Fruit fly (Drosophila melanogaster) whole organism, embryonic: Measurements from ENCODE around the gene Glut1.

Source experiments
- ATbp ChIP-seq: fragments of 200-800 bp; sonication (Bioruptor generic); optimal IDR thresholded peaks from 2 replicates; lab custom pipeline; 2017; ENCODE audit warnings: missing biosample characterization, mild to moderate bottlenecking, missing genetic modification characterization, missing genetic modification reagents
- Atf3 ChIP-seq: fragments of 200-800 bp; sonication (Bioruptor generic); optimal IDR thresholded peaks from 3 replicates; lab custom pipeline; 2016; ENCODE audit warnings: missing biosample characterization, missing genetic modification characterization
- Atf6 ChIP-seq: fragments of 200-800 bp; sonication (Bioruptor generic); IDR thresholded peaks from 2 replicates; pipeline ENCODE4 v1.3.6; 2022; ENCODE audit warnings: missing biosample characterization, missing genetic modification characterization
- Bteb2 ChIP-seq: fragments of 200-800 bp; sonication (Bioruptor generic); optimal IDR thresholded peaks from 2 replicates; lab custom pipeline; 2016; ENCODE audit warnings: missing biosample characterization, missing genetic modification characterization
- CG10321 ChIP-seq: fragments of 200-800 bp; sonication (Bioruptor generic); IDR thresholded peaks from 2 replicates; pipeline ENCODE4 v1.3.6; 2022; ENCODE audit warnings: missing biosample characterization, missing genetic modification characterization
- CG11504 ChIP-seq: fragments of 200-800 bp; sonication (Bioruptor generic); optimal IDR thresholded peaks from 3 replicates; lab custom pipeline; 2019; ENCODE audit warnings: missing biosample characterization, mild to moderate bottlenecking, missing genetic modification characterization, moderate library complexity
- CG11723 ChIP-seq: fragments of 200-800 bp; sonication (Bioruptor generic); optimal IDR thresholded peaks from 2 replicates; lab custom pipeline; 2017; ENCODE audit warnings: missing biosample characterization, mild to moderate bottlenecking, missing genetic modification characterization
- CG1233 ChIP-seq: fragments of 200-800 bp; sonication (Bioruptor generic); optimal IDR thresholded peaks from 4 replicates; lab custom pipeline; 2018; ENCODE audit warnings: missing biosample characterization, mild to moderate bottlenecking, missing genetic modification characterization
- CG15269 ChIP-seq: fragments of 200-800 bp; sonication (Bioruptor generic); optimal IDR thresholded peaks from 2 replicates; lab custom pipeline; 2018; ENCODE audit warnings: missing biosample characterization, mild to moderate bottlenecking, missing genetic modification characterization, moderate library complexity
- CG15514 ChIP-seq: fragments of 200-800 bp; sonication (Bioruptor generic); optimal IDR thresholded peaks from 3 replicates; lab custom pipeline; 2017; ENCODE audit warnings: missing biosample characterization, missing genetic modification characterization, mild to moderate bottlenecking, moderate library complexity, missing genetic modification reagents
- CG16779 ChIP-seq: fragments of 200-800 bp; sonication (Bioruptor generic); IDR thresholded peaks from 2 replicates; pipeline ENCODE4 v1.3.6; 2022; ENCODE audit warnings: missing biosample characterization, missing genetic modification characterization
- CG17361 ChIP-seq: fragments of 200-800 bp; sonication (Bioruptor generic); IDR thresholded peaks from 3 replicates; pipeline ENCODE4 v1.3.6; 2022; ENCODE audit warnings: missing biosample characterization, missing genetic modification characterization
- CG6175 ChIP-seq: fragments of 200-800 bp; sonication (Bioruptor generic); IDR thresholded peaks from 3 replicates; pipeline ENCODE4 v1.3.6; 2022; ENCODE audit warnings: missing biosample characterization, missing genetic modification characterization
- CG7357 ChIP-seq: fragments of 200-800 bp; sonication (Bioruptor generic); IDR thresholded peaks from 3 replicates; pipeline ENCODE4 v1.3.6; 2022; ENCODE audit warnings: missing biosample characterization, missing genetic modification characterization
- CG7786 ChIP-seq: fragments of 200-800 bp; sonication (Bioruptor generic); optimal IDR thresholded peaks from 2 replicates; lab custom pipeline; 2016; ENCODE audit warnings: missing biosample characterization, missing genetic modification characterization
- CG7987 ChIP-seq: fragments of 200-800 bp; sonication (Bioruptor generic); optimal IDR thresholded peaks from 2 replicates; lab custom pipeline; 2018; ENCODE audit warnings: missing biosample characterization, mild to moderate bottlenecking, missing genetic modification characterization, moderate library complexity
- CG8478 ChIP-seq: fragments of >200 bp; optimal IDR thresholded peaks from 2 replicates; lab custom pipeline; 2018
- CG9727 ChIP-seq: fragments of 200-800 bp; sonication (Bioruptor generic); optimal IDR thresholded peaks from 3 replicates; lab custom pipeline; 2017; ENCODE audit warnings: missing biosample characterization, mild to moderate bottlenecking, missing genetic modification characterization
- CG9817 ChIP-seq: fragments of 200-800 bp; sonication (Bioruptor generic); optimal IDR thresholded peaks from 2 replicates; lab custom pipeline; 2018; ENCODE audit warnings: missing biosample characterization, mild to moderate bottlenecking, missing genetic modification characterization, moderate library complexity
- Dad ChIP-seq: fragments of 200-800 bp; sonication (Bioruptor generic); optimal IDR thresholded peaks from 3 replicates; lab custom pipeline; 2016; ENCODE audit warnings: missing biosample characterization, missing genetic modification characterization
- Deaf1 ChIP-seq: fragments of 200-800 bp; optimal IDR thresholded peaks from 3 replicates; lab custom pipeline; 2019; ENCODE audit warnings: missing biosample characterization, mild to moderate bottlenecking, missing genetic modification characterization, moderate library complexity
- Hr3 ChIP-seq: fragments of 200-800 bp; sonication (Bioruptor generic); optimal IDR thresholded peaks from 3 replicates; lab custom pipeline; 2016; ENCODE audit warnings: missing biosample characterization, missing genetic modification characterization
- Hsf ChIP-seq: fragments of 200-800 bp; sonication (Bioruptor generic); optimal IDR thresholded peaks from 3 replicates; lab custom pipeline; 2016; ENCODE audit warnings: missing biosample characterization, missing genetic modification characterization
- Mes4 ChIP-seq: fragments of 200-800 bp; sonication (Bioruptor generic); optimal IDR thresholded peaks from 2 replicates; lab custom pipeline; 2016; ENCODE audit warnings: missing biosample characterization, missing genetic modification characterization
- Optix ChIP-seq: fragments of 200-800 bp; sonication (Bioruptor generic); IDR thresholded peaks from 3 replicates; pipeline ENCODE4 v1.3.6; 2022; ENCODE audit warnings: missing biosample characterization, missing genetic modification characterization
- Sry-δ ChIP-seq: fragments of 200-800 bp; sonication (Bioruptor generic); optimal IDR thresholded peaks from 2 replicates; lab custom pipeline; 2016; ENCODE audit warnings: missing biosample characterization, missing genetic modification characterization
- Trl ChIP-seq, 3 experiments: fragments of >200 bp in 2 of 3; fragments of 200-800 bp in 1 of 3; sonication (Bioruptor generic) in 1 of 3; optimal IDR thresholded peaks; 2 replicates in 1 of 3; 3 replicates in 2 of 3; lab custom pipeline; 2016 to 2017; ENCODE audit warnings: missing biosample characterization in 1 of 3, missing genetic modification characterization in 1 of 3
- ac ChIP-seq: fragments of 200-800 bp; sonication (Bioruptor generic); optimal IDR thresholded peaks from 3 replicates; lab custom pipeline; 2017; ENCODE audit warnings: missing biosample characterization, mild to moderate bottlenecking, missing genetic modification characterization
- ap ChIP-seq: fragments of 200-800 bp; sonication (Bioruptor generic); IDR thresholded peaks from 2 replicates; pipeline ENCODE4 v1.3.6; 2022; ENCODE audit warnings: missing biosample characterization, missing genetic modification characterization
- bowl ChIP-seq: fragments of 200-800 bp; sonication (Bioruptor generic); IDR thresholded peaks from 2 replicates; pipeline ENCODE4 v1.3.6; 2022; ENCODE audit warnings: missing biosample characterization, missing genetic modification characterization
- chif ChIP-seq, 2 experiments: fragments of 200-800 bp; sonication (Bioruptor generic); optimal IDR thresholded peaks; 3 replicates each; lab custom pipeline; 2016; ENCODE audit warnings: missing biosample characterization in 2 of 2, missing genetic modification characterization in 2 of 2
- da ChIP-seq: fragments of 200-800 bp; sonication (Bioruptor generic); optimal IDR thresholded peaks from 2 replicates; lab custom pipeline; 2016; ENCODE audit warnings: missing biosample characterization, missing genetic modification characterization
- esg ChIP-seq: fragments of 200-800 bp; sonication (Bioruptor generic); conservative IDR thresholded peaks from 2 replicates; pipeline ENCODE4 v1.3.6; 2022; ENCODE audit warnings: missing biosample characterization, missing genetic modification characterization
- fd3F ChIP-seq: fragments of 200-800 bp; sonication (Bioruptor generic); optimal IDR thresholded peaks from 2 replicates; lab custom pipeline; 2018; ENCODE audit warnings: missing biosample characterization, mild to moderate bottlenecking, missing genetic modification characterization, moderate library complexity
- gcm ChIP-seq: fragments of 200-800 bp; sonication (Bioruptor generic); optimal IDR thresholded peaks from 2 replicates; lab custom pipeline; 2019; ENCODE audit warnings: missing biosample characterization, mild to moderate bottlenecking, missing genetic modification characterization, moderate library complexity
- insv ChIP-seq, 2 experiments: fragments of 200-800 bp; sonication (Bioruptor generic); optimal IDR thresholded peaks; 3 replicates each; lab custom pipeline; 2016 to 2018; ENCODE audit warnings: missing biosample characterization in 2 of 2, missing genetic modification characterization in 2 of 2
- ken ChIP-seq: fragments of 200-800 bp; sonication (Bioruptor generic); IDR thresholded peaks from 3 replicates; pipeline ENCODE4 v1.3.6; 2022; ENCODE audit warnings: missing biosample characterization, missing genetic modification characterization
- nerfin-2 ChIP-seq: fragments of 200-800 bp; sonication (Bioruptor generic); IDR thresholded peaks from 2 replicates; pipeline ENCODE4 v1.3.6; 2022; ENCODE audit warnings: missing biosample characterization, missing genetic modification characterization; ENCODE audit not compliant: partially characterized antibody
- prd ChIP-seq, 3 experiments: fragments of >200 bp in 2 of 3; fragments of 200-800 bp in 1 of 3; sonication (Bioruptor generic) in 1 of 3; optimal IDR thresholded peaks in 2 of 3; IDR thresholded peaks in 1 of 3; 2 replicates in 2 of 3; 3 replicates in 1 of 3; pipeline versions ENCODE4 v1.3.6 to Lab custom; 2017 to 2022; ENCODE audit warnings: missing biosample characterization in 1 of 3, missing genetic modification characterization in 1 of 3
- pum ChIP-seq: fragments of 200-800 bp; sonication (Bioruptor generic); optimal IDR thresholded peaks from 2 replicates; lab custom pipeline; 2016; ENCODE audit warnings: missing biosample characterization, missing genetic modification characterization
- sc ChIP-seq, 3 experiments: fragments of >200 bp in 2 of 3; fragments of 200-800 bp in 1 of 3; sonication (Bioruptor generic) in 1 of 3; optimal IDR thresholded peaks; 2 replicates in 2 of 3; 3 replicates in 1 of 3; lab custom pipeline; 2017; ENCODE audit warnings: mild to moderate bottlenecking in 1 of 3, missing biosample characterization in 1 of 3, missing genetic modification characterization in 1 of 3, missing genetic modification reagents in 1 of 3
- sens-2 ChIP-seq: fragments of 200-800 bp; sonication (Bioruptor generic); IDR thresholded peaks from 2 replicates; pipeline ENCODE4 v1.3.6; 2022; ENCODE audit warnings: missing biosample characterization, missing genetic modification characterization
- slbo ChIP-seq: fragments of 200-800 bp; sonication (Bioruptor generic); IDR thresholded peaks from 2 replicates; pipeline ENCODE4 v1.3.6; 2022; ENCODE audit warnings: missing biosample characterization, missing genetic modification characterization
- sr ChIP-seq: fragments of 200-800 bp; sonication (Bioruptor generic); IDR thresholded peaks from 3 replicates; pipeline ENCODE4 v1.3.6; 2022; ENCODE audit warnings: missing biosample characterization, missing genetic modification characterization
- stc ChIP-seq: fragments of 200-800 bp; sonication (Bioruptor generic); IDR thresholded peaks from 2 replicates; pipeline ENCODE4 v1.3.6; 2022; ENCODE audit warnings: missing biosample characterization, missing genetic modification characterization
- tio ChIP-seq: fragments of 200-800 bp; sonication (Bioruptor generic); optimal IDR thresholded peaks from 2 replicates; lab custom pipeline; 2017; ENCODE audit warnings: missing biosample characterization, missing genetic modification characterization, inconsistent platforms
- tll ChIP-seq, 2 experiments: fragments of 200-800 bp in 1 of 2; fragments of >200 bp in 1 of 2; sonication (Bioruptor generic) in 1 of 2; optimal IDR thresholded peaks; 2 replicates each; lab custom pipeline; 2017 to 2019; ENCODE audit warnings: missing biosample characterization in 2 of 2, missing genetic modification characterization in 2 of 2, mild to moderate bottlenecking in 1 of 2, moderate library complexity in 1 of 2
- tx ChIP-seq: fragments of 200-800 bp; sonication (Bioruptor generic); optimal IDR thresholded peaks from 2 replicates; lab custom pipeline; 2016; ENCODE audit warnings: missing biosample characterization, missing genetic modification characterization
- usp ChIP-seq: fragments of >200 bp; optimal IDR thresholded peaks from 2 replicates; lab custom pipeline; 2017; ENCODE audit warnings: missing biosample characterization, missing genetic modification characterization
- vvl ChIP-seq: fragments of 200-800 bp; sonication (Bioruptor generic); IDR thresholded peaks from 2 replicates; pipeline ENCODE4 v1.3.6; 2022; ENCODE audit warnings: missing biosample characterization, missing genetic modification characterization
- zfh2 ChIP-seq: fragments of 200-800 bp; sonication (Bioruptor generic); optimal IDR thresholded peaks from 2 replicates; lab custom pipeline; 2016; ENCODE audit warnings: missing biosample characterization, missing genetic modification characterization

Glut1 gene

DNA sequence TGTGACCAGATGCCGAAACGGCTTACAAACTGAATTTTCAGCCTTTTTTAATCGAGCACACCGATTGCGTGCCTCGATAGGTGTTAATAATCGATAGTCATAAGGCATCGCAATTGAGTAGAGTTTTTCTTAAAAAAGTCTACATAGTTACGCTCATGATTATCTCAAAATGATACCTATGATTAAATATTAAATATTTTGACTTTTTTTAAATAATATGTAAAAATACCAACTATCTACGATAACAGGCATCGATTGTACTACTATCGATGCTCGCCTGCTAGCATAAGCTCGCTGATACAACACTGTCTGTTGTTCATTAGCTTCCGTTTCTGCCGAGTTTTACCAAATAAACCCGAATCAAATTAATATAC, 121.0 kb downstream of the Glut1 start (continued):
- peak; percentile 11 for TF ChIP-seq fd3F (GFP tag; lab: Kevin White, UChicago)
- TF ChIP-seq CG7357 (GFP tag; lab: Robert Waterston, UW): no peak
- no peak for TF ChIP-seq ap (GFP tag; lab: Robert Waterston, UW)
- TF ChIP-seq prd (optimal IDR thresholded peaks at IDR 0.05; lab: Kevin White, UChicago): no peak
- 0 out of 3 replicates have a peak, but pooled peaks have one; percentile 19 for TF ChIP-seq prd (GFP tag; IDR thresholded peaks at IDR 0.05; lab: Robert Waterston, UW)
- TF ChIP-seq zfh2 (GFP tag; lab: Kevin White, UChicago): peak; percentile 8
- TF ChIP-seq Dad: peak; percentile 1
- no peak for TF ChIP-seq Mes4 (GFP tag; lab: Kevin White, UChicago)
- TF ChIP-seq slbo (GFP tag; lab: Robert Waterston, UW): peak; percentile 64
- no peak for TF ChIP-seq Trl (optimal IDR thresholded peaks at IDR 0.05; lab: Kevin White, UChicago)
- TF ChIP-seq Trl (GFP tag; optimal IDR thresholded peaks at IDR 0.05; lab: Kevin White, UChicago): no peak
- peak; percentile 59 for TF ChIP-seq CG15514 (GFP tag; lab: Kevin White, UChicago)
- no peak for TF ChIP-seq Optix (GFP tag; lab: Robert Waterston, UW)
- no peak for TF ChIP-seq sr
- TF ChIP-seq gcm: no peak
- TF ChIP-seq CG7786 (GFP tag; lab: Kevin White, UChicago): no peak
- no peak for TF ChIP-seq tx
- TF ChIP-seq CG1233 (GFP tag; lab: Kevin White, UChicago): peak; percentile 62
- TF ChIP-seq Bteb2 (GFP tag; lab: Kevin White, UChicago): no peak
- TF ChIP-seq CG15269 (tag; lab: Kevin White, UChicago): peak; percentile 45
- no peak for TF ChIP-seq tll (GFP tag; optimal IDR thresholded peaks at IDR 0.05; lab: Kevin White, UChicago)
- no peak for TF ChIP-seq Atf6
- TF ChIP-seq nerfin-2 (GFP tag; lab: Robert Waterston, UW): peak; percentile 82
- peak; percentile 36 for TF ChIP-seq Sry-δ (GFP tag; lab: Kevin White, UChicago)
- peak; percentile 61; the same call in 2 of the 3 replicates for TF ChIP-seq CG17361 (GFP tag; lab: Robert Waterston, UW)
- peak; percentile 48; the same call in 1 of the 3 replicates for TF ChIP-seq CG6175
- TF ChIP-seq CG8478 (lab: Kevin White, UChicago): no peak
- TF ChIP-seq ac (GFP tag; lab: Kevin White, UChicago): no peak
- no peak for TF ChIP-seq Hr3 (GFP tag; lab: Kevin White, UChicago)
- no peak for TF ChIP-seq insv (GFP tag; optimal IDR thresholded peaks at IDR 0.05; lab: Kevin White, UChicago)
- no peak for TF ChIP-seq esg
- TF ChIP-seq ken (GFP tag; lab: Robert Waterston, UW): no peak
- no peak for TF ChIP-seq tio
- TF ChIP-seq CG16779: no peak
- no peak for TF ChIP-seq da (GFP tag; lab: Kevin White, UChicago)
- no peak for TF ChIP-seq Atf3
- no peak for TF ChIP-seq CG11723 (GFP tag; lab: Kevin White, UChicago)
- peak; percentile 23 for TF ChIP-seq Deaf1 (tag; lab: Kevin White, UChicago)
- TF ChIP-seq sc (optimal IDR thresholded peaks at IDR 0.05; lab: Kevin White, UChicago): no peak
- TF ChIP-seq sc (GFP tag; optimal IDR thresholded peaks at IDR 0.05; lab: Kevin White, UChicago): no peak
- peak; percentile 75 for TF ChIP-seq CG9817
- TF ChIP-seq CG11504: peak; percentile 55
- no peak for TF ChIP-seq usp (GFP tag; lab: Kevin White, UChicago)
- TF ChIP-seq stc (GFP tag; lab: Robert Waterston, UW): no peak
- TF ChIP-seq bowl (GFP tag; lab: Robert Waterston, UW): 0 out of 2 replicates have a peak, but pooled peaks have one; percentile 25
- TF ChIP-seq sens-2 (GFP tag; lab: Robert Waterston, UW): no peak
- TF ChIP-seq pum: no peak
- no peak for TF ChIP-seq Hsf (GFP tag; lab: Kevin White, UChicago)
- peak; percentile 21 for TF ChIP-seq CG9727 (GFP tag; lab: Kevin White, UChicago)
- no peak for TF ChIP-seq CG10321 (GFP tag; lab: Robert Waterston, UW)
- no peak for TF ChIP-seq chif (GFP tag; optimal IDR thresholded peaks at IDR 0.05; lab: Kevin White, UChicago)
- TF ChIP-seq ATbp (GFP tag; lab: Kevin White, UChicago): peak; percentile 0
- peak; percentile 54 for TF ChIP-seq vvl
- TF ChIP-seq CG7987: peak; percentile 21
